Worm (Caenorhabditis elegans) whole organism, L4 larva: ENCODE data around the gene sek-4.

Experiments
- Y105C5A.15 ChIP-seq: fragments of 200-800 bp; sonication (Bioruptor generic); IDR thresholded peaks from 2 replicates; pipeline ENCODE4 v1.3.6; 2022; ENCODE audit warnings: missing genetic modification characterization, missing compliant biosample characterization
- dmd-9 ChIP-seq: fragments of 200-800 bp; sonication (Bioruptor generic); IDR thresholded peaks from 2 replicates; pipeline ENCODE4 v1.3.6; 2022; ENCODE audit warnings: missing genetic modification reagents, missing genetic modification characterization, missing compliant biosample characterization
- egl-27 ChIP-seq: sonication (generic microtip); optimal IDR thresholded peaks from 3 replicates; lab custom pipeline; 2017; ENCODE audit warnings: missing biosample characterization, missing genetic modification reagents, missing genetic modification characterization
- nhr-77 ChIP-seq: fragments of 150-350 bp; optimal IDR thresholded peaks from 2 replicates; lab custom pipeline; 2014; ENCODE audit warnings: missing biosample characterization, missing genetic modification characterization

DNA sequence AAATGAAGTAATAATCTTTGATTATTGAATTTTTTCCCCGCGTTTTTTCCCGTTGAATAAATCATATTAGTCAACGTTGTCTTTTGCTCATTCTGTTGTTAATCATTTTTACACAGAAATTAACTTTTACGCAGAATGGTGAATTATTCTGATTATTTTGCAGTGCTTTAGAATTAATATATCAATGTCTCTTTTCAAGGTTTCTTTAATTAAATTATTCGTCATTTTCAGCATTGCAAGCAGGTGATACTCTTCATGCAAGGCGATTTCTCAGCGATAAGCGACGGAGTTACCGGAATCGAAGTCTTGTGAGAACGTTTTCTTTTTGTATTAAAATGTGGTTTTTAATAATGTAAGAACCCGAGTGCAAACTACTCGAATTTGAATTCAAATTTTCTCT, 12.8 kb downstream of the sek-4 start:
- TF ChIP-seq nhr-77 (tag; lab: Kevin White, UChicago) (no peak), dmd-9 (GFP tag; lab: Robert Waterston, UW) (no peak), Y105C5A.15 (no peak), egl-27 (tag; lab: Kevin White, UChicago) (no peak)
